Worm (Caenorhabditis elegans) whole organism, L4 larva: ENCODE measurements around the gene hlh-1.

ENCODE experiments used
- F10B5.3 ChIP-seq: sonication (generic microtip); optimal IDR thresholded peaks from 2 replicates; lab custom pipeline; 2016; ENCODE audit warnings: mild to moderate bottlenecking, missing genetic modification characterization, missing compliant biosample characterization
- F49E8.2 ChIP-seq: sonication (generic microtip); optimal IDR thresholded peaks from 2 replicates; lab custom pipeline; 2016; ENCODE audit warnings: missing compliant biosample characterization, mild to moderate bottlenecking, missing genetic modification characterization, borderline replicate concordance
- R02D3.7 ChIP-seq: fragments of 150-350 bp; sonication (generic microtip); optimal IDR thresholded peaks from 3 replicates; lab custom pipeline; 2014; ENCODE audit warnings: missing biosample characterization, missing genetic modification characterization
- T20F7.1 ChIP-seq: fragments of 200-800 bp; sonication (Bioruptor generic); optimal IDR thresholded peaks from 2 replicates; lab custom pipeline; 2018; ENCODE audit warnings: mild to moderate bottlenecking, missing genetic modification characterization, missing compliant biosample characterization
- Y105C5A.15 ChIP-seq: fragments of 200-800 bp; sonication (Bioruptor generic); IDR thresholded peaks from 2 replicates; pipeline ENCODE4 v1.3.6; 2022; ENCODE audit warnings: missing genetic modification characterization, missing compliant biosample characterization
- Y48G9A.11 ChIP-seq: fragments of 200-800 bp; sonication (Bioruptor generic); IDR thresholded peaks from 2 replicates; pipeline ENCODE4 v1.3.6; 2022; ENCODE audit warnings: missing genetic modification reagents, missing genetic modification characterization, missing compliant biosample characterization
- Y5F2A.4 ChIP-seq: fragments of 200-800 bp; sonication (Bioruptor generic); optimal IDR thresholded peaks from 2 replicates; lab custom pipeline; 2018; ENCODE audit warnings: mild to moderate bottlenecking, missing genetic modification characterization, missing compliant biosample characterization
- aha-1 ChIP-seq: fragments of 150-350 bp; peaks from one replicate; lab custom pipeline; 2014; ENCODE audit warnings: missing biosample characterization, missing genetic modification characterization
- aly-2 ChIP-seq: sonication (generic microtip); optimal IDR thresholded peaks from 2 replicates; lab custom pipeline; 2018; ENCODE audit warnings: missing biosample characterization, missing genetic modification characterization
- ama-1 ChIP-seq: fragments of 150-350 bp; optimal IDR thresholded peaks from 2 replicates; lab custom pipeline; 2014; ENCODE audit warnings: inconsistent platforms, mixed read lengths
- attf-4 ChIP-seq: sonication (generic microtip); optimal IDR thresholded peaks from 3 replicates; lab custom pipeline; 2017; ENCODE audit warnings: missing biosample characterization, missing genetic modification characterization
- ceh-20 ChIP-seq: fragments of 200-800 bp; sonication (Bioruptor generic); IDR thresholded peaks from 2 replicates; pipeline ENCODE4 v1.3.6; 2022; ENCODE audit warnings: missing genetic modification reagents, missing genetic modification characterization, missing compliant biosample characterization
- ceh-28 ChIP-seq: fragments of 150-350 bp; optimal IDR thresholded peaks from 2 replicates; lab custom pipeline; 2014; ENCODE audit warnings: missing biosample characterization, missing genetic modification reagents, missing genetic modification characterization
- ceh-62 ChIP-seq: sonication (generic microtip); optimal IDR thresholded peaks from 2 replicates; lab custom pipeline; 2017; ENCODE audit warnings: missing biosample characterization, missing genetic modification characterization
- ctbp-1 ChIP-seq: fragments of 200-800 bp; sonication (Bioruptor generic); IDR thresholded peaks from 2 replicates; pipeline ENCODE4 v1.3.6; 2022; ENCODE audit warnings: missing genetic modification reagents, missing genetic modification characterization, missing compliant biosample characterization
- daf-8 ChIP-seq: fragments of 200-800 bp; sonication (Bioruptor generic); IDR thresholded peaks from 2 replicates; pipeline ENCODE4 v1.3.6; 2022; ENCODE audit warnings: missing genetic modification characterization, missing compliant biosample characterization
- dmd-8 ChIP-seq: fragments of 200-800 bp; sonication (Bioruptor generic); IDR thresholded peaks from 2 replicates; pipeline ENCODE4 v1.3.6; 2022; ENCODE audit warnings: missing genetic modification characterization, missing compliant biosample characterization
- dpl-1 ChIP-seq: fragments of 150-350 bp; optimal IDR thresholded peaks from 2 replicates; lab custom pipeline; 2014; ENCODE audit warnings: missing biosample characterization, missing genetic modification reagents, missing genetic modification characterization
- duxl-1 ChIP-seq: sonication (generic microtip); optimal IDR thresholded peaks from 2 replicates; lab custom pipeline; 2016; ENCODE audit warnings: mild to moderate bottlenecking, missing genetic modification characterization, moderate library complexity, missing compliant biosample characterization; ENCODE audit not compliant: poor library complexity
- dve-1 ChIP-seq: sonication (generic microtip); optimal IDR thresholded peaks from 2 replicates; lab custom pipeline; 2017; ENCODE audit warnings: antibody characterized with exemption, mild to moderate bottlenecking, missing genetic modification characterization, missing compliant biosample characterization; ENCODE audit not compliant: insufficient read depth
- egl-27 ChIP-seq: sonication (generic microtip); optimal IDR thresholded peaks from 3 replicates; lab custom pipeline; 2017; ENCODE audit warnings: missing biosample characterization, missing genetic modification reagents, missing genetic modification characterization
- fos-1 ChIP-seq: fragments of 150-350 bp; optimal IDR thresholded peaks from 2 replicates; lab custom pipeline; 2014; ENCODE audit warnings: missing biosample characterization, missing genetic modification characterization
- hmg-1.1 ChIP-seq: fragments of 200-800 bp; sonication (Bioruptor generic); IDR thresholded peaks from 2 replicates; pipeline ENCODE4 v1.3.6; 2022; ENCODE audit warnings: missing genetic modification reagents, missing genetic modification characterization, missing compliant biosample characterization
- lim-7 ChIP-seq: fragments of 200-800 bp; sonication (Bioruptor generic); IDR thresholded peaks from 2 replicates; pipeline ENCODE4 v1.3.6; 2022; ENCODE audit warnings: missing genetic modification characterization, missing compliant biosample characterization
- lin-29 ChIP-seq: fragments of 200-800 bp; sonication (Bioruptor generic); IDR thresholded peaks from 2 replicates; pipeline ENCODE4 v1.3.6; 2022; ENCODE audit warnings: missing genetic modification reagents, missing genetic modification characterization, missing compliant biosample characterization
- lir-3 ChIP-seq: sonication (generic microtip); optimal IDR thresholded peaks from 2 replicates; lab custom pipeline; 2016; ENCODE audit warnings: mild to moderate bottlenecking, missing genetic modification characterization, missing compliant biosample characterization
- mxl-2 ChIP-seq: fragments of 200-800 bp; sonication (Bioruptor generic); conservative IDR thresholded peaks from 2 replicates; pipeline ENCODE4 v1.3.6; 2022; ENCODE audit warnings: missing genetic modification reagents, missing genetic modification characterization, missing compliant biosample characterization
- mxl-3 ChIP-seq: fragments of 200-800 bp; sonication (Bioruptor generic); optimal IDR thresholded peaks from 2 replicates; lab custom pipeline; 2018; ENCODE audit warnings: mild to moderate bottlenecking, missing genetic modification characterization, missing compliant biosample characterization
- nhr-10 ChIP-seq: fragments of 150-350 bp; optimal IDR thresholded peaks from 2 replicates; lab custom pipeline; 2014; ENCODE audit warnings: missing biosample characterization, missing genetic modification characterization
- nhr-111 ChIP-seq: fragments of 200-800 bp; sonication (Bioruptor generic); optimal IDR thresholded peaks from 2 replicates; lab custom pipeline; 2018; ENCODE audit warnings: mild to moderate bottlenecking, missing genetic modification characterization, missing compliant biosample characterization
- nhr-25 ChIP-seq: sonication (generic microtip); optimal IDR thresholded peaks from 2 replicates; lab custom pipeline; 2017; ENCODE audit warnings: missing genetic modification characterization, mild to moderate bottlenecking, missing compliant biosample characterization, antibody characterized with exemption, moderate library complexity, borderline replicate concordance; ENCODE audit not compliant: insufficient read depth
- nhr-28 ChIP-seq: fragments of 150-350 bp; optimal IDR thresholded peaks from 2 replicates; lab custom pipeline; 2014; ENCODE audit warnings: missing biosample characterization, missing genetic modification characterization
- nhr-41 ChIP-seq: fragments of 200-800 bp; sonication (Bioruptor generic); IDR thresholded peaks from 2 replicates; pipeline ENCODE4 v1.3.6; 2022; ENCODE audit warnings: missing genetic modification reagents, missing genetic modification characterization, missing compliant biosample characterization
- nhr-42 ChIP-seq: fragments of 200-800 bp; sonication (Bioruptor generic); IDR thresholded peaks from 2 replicates; pipeline ENCODE4 v1.3.6; 2022; ENCODE audit warnings: missing genetic modification characterization, missing compliant biosample characterization
- nhr-6 ChIP-seq: fragments of 150-350 bp; optimal IDR thresholded peaks from 2 replicates; lab custom pipeline; 2014; ENCODE audit warnings: missing biosample characterization, missing genetic modification characterization
- pha-4 ChIP-seq, 2 experiments: fragments of 150-350 bp in 1 of 2; fragments of 200-800 bp in 1 of 2; sonication (Bioruptor generic) in 1 of 2; IDR thresholded peaks in 1 of 2; optimal IDR thresholded peaks in 1 of 2; 2 replicates each; pipeline versions ENCODE4 v1.3.6 to Lab custom; 2014 to 2022; ENCODE audit warnings: missing genetic modification characterization in 2 of 2, missing genetic modification reagents in 2 of 2, missing biosample characterization in 1 of 2, missing compliant biosample characterization in 1 of 2
- php-3 ChIP-seq: fragments of 200-800 bp; sonication (Bioruptor generic); IDR thresholded peaks from 2 replicates; pipeline ENCODE4 v1.3.6; 2022; ENCODE audit warnings: missing genetic modification reagents, missing genetic modification characterization, missing compliant biosample characterization
- pqm-1 ChIP-seq: sonication (generic microtip); optimal IDR thresholded peaks from 2 replicates; lab custom pipeline; 2017; ENCODE audit warnings: missing biosample characterization, missing genetic modification characterization
- spr-1 ChIP-seq: sonication (generic microtip); optimal IDR thresholded peaks from 2 replicates; lab custom pipeline; 2016; ENCODE audit warnings: mild to moderate bottlenecking, missing genetic modification characterization, missing compliant biosample characterization
- spr-3 ChIP-seq: fragments of 200-800 bp; sonication (Bioruptor generic); optimal IDR thresholded peaks from 2 replicates; lab custom pipeline; 2018; ENCODE audit warnings: mild to moderate bottlenecking, missing genetic modification characterization, missing compliant biosample characterization
- tag-97 ChIP-seq: fragments of 200-800 bp; sonication (Bioruptor generic); IDR thresholded peaks from 2 replicates; pipeline ENCODE4 v1.3.6; 2022; ENCODE audit warnings: missing genetic modification characterization, missing compliant biosample characterization
- zfp-2 ChIP-seq: sonication (generic microtip); optimal IDR thresholded peaks from 2 replicates; lab custom pipeline; 2016; ENCODE audit warnings: mild to moderate bottlenecking, missing genetic modification characterization, missing compliant biosample characterization
- zfp-3 ChIP-seq: fragments of 200-800 bp; sonication (Bioruptor generic); conservative IDR thresholded peaks from 2 replicates; pipeline ENCODE4 v1.3.6; 2022; ENCODE audit warnings: missing genetic modification reagents, missing genetic modification characterization, missing compliant biosample characterization
- ztf-11 ChIP-seq: fragments of 150-350 bp; optimal IDR thresholded peaks from 2 replicates; lab custom pipeline; 2014; ENCODE audit warnings: missing biosample characterization, missing genetic modification characterization

Gene hlh-1

DNA sequence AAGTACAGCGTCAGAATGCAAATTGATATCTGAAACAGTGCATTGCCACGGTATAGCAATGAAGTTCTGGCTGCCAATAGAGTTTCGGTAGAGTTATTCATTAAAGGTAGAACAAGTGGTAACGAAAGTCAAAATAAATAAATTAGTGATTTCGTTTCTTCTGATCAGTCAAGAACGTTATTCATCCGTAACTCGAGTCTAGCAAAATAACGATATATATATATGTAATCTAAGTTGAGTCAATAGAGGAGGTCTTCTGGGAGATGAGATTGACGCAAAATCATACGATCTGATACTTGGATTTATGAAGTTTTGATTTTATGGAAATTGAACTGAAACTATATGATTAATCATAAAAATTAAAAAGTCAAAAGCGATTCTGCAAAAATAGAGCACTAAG, 9.4 kb downstream of the hlh-1 start, which contains the start of gene sra-35:
Gene sra-35 (minus strand): TSS at position 101 of the 400 bp plus-strand sequence.
- TF ChIP-seq nhr-25 (tag; lab: Kevin White, UChicago) (no peak), ctbp-1 (GFP tag; lab: Robert Waterston, UW) (no peak), fos-1 (tag; lab: Kevin White, UChicago) (no peak), ceh-20 (GFP tag; lab: Robert Waterston, UW) (no peak), attf-4 (tag; lab: Kevin White, UChicago) (no peak), ceh-28 (no peak), lir-3 (tag; lab: Kevin White, UChicago) (no peak), dve-1 (tag; lab: Kevin White, UChicago) (no peak), nhr-42 (GFP tag; lab: Robert Waterston, UW) (no peak), pqm-1 (no peak), spr-3 (GFP tag; lab: Kevin White, UChicago) (no peak), nhr-28 (tag; lab: Kevin White, UChicago) (no peak), lim-7 (GFP tag; lab: Robert Waterston, UW) (no peak)

DNA sequence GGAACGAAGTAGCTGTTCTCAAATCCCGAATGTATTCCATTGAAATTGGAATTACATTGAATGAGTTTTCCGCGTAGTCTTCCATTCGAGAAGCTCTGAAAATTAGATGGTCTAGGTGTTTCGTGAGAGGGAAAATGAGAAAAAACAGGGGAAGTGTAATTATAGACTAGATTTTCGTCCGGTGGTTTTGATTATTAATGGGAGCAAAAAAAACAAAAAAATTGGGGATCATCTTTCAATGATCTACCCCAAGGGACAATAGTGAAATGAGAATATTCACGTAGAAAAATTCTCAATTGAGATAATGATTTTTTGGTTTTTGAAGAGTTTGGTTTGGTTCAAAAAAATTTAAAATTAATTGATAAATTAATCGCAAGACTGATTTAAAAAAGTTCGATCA, 13.5 kb downstream of the hlh-1 start, which contains the start of gene sra-32:
Gene sra-32 (minus strand): TSS at position 101 of the 400 bp plus-strand sequence.
- no peak for TF ChIP-seq mxl-3 (GFP tag; lab: Kevin White, UChicago)
- TF ChIP-seq fos-1 (tag; lab: Kevin White, UChicago), result no peak
- no peak for TF ChIP-seq aly-2 (tag; lab: Kevin White, UChicago)
- no peak for TF ChIP-seq nhr-6 (tag; lab: Kevin White, UChicago)
- no peak for TF ChIP-seq lin-29 (GFP tag; lab: Robert Waterston, UW)
- TF ChIP-seq Y5F2A.4 (GFP tag; lab: Kevin White, UChicago), result no peak
- no peak for TF ChIP-seq spr-3 (GFP tag; lab: Kevin White, UChicago)
- no peak for TF ChIP-seq ceh-62
- TF ChIP-seq F10B5.3 (tag; lab: Kevin White, UChicago), result no peak
- TF ChIP-seq attf-4 (tag; lab: Kevin White, UChicago), result no peak
- no peak for TF ChIP-seq dmd-8 (GFP tag; lab: Robert Waterston, UW)
- TF ChIP-seq Y48G9A.11, result no peak
- TF ChIP-seq zfp-3, result no peak

DNA sequence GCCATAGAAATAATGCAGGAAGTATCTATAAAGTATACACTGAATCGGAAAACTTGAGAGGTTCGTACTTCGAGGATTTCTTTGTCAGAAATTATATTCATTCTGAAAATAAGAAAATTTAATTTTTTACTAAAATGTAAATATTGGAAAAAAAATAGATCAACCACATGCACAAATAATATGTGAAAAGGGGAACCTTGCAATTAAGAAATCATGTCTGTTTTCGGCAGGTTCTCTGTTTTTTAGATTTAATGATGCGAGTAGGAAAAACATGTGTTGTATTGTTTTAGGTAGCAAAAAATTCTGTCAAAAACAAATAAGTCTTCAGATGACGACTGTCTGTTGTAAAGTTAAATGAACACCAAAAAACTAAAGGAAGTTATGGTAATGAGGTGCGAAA, 18.8 kb downstream of the hlh-1 start, which contains the start of gene sra-33:
Gene sra-33 (minus strand): TSS at position 101 of the 400 bp plus-strand sequence.
- TF ChIP-seq nhr-10 (tag; lab: Kevin White, UChicago) (no peak), ceh-62 (no peak), ceh-20 (GFP tag; lab: Robert Waterston, UW) (no peak), hmg-1.1 (GFP tag; lab: Robert Waterston, UW) (no peak), aha-1 (tag; lab: Kevin White, UChicago) (no peak), tag-97 (GFP tag; lab: Robert Waterston, UW) (no peak), F49E8.2 (tag; lab: Kevin White, UChicago) (no peak), mxl-2 (no peak)

DNA sequence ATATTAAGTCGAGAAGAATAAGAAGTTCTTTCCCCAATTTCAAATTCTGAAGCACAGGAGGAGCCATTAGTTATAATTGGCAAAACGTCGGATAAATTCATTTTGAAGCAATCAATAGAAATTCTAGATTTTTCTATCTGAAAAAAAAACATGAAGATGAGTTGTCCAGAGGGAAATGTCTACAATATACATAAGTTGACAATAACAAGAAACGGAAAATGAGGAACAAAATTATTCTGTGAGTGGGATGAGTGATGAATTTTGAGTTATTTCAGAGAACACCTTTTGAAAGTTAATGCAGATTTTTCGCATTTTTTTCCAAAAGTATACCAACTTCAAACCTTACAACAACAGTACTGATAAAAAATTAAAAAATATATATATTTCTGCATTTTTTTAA, 22.3 kb downstream of the hlh-1 start, which contains the start of gene sra-36:
Gene sra-36 (minus strand): TSS at position 101 of the 400 bp plus-strand sequence.
- no peak for TF ChIP-seq lin-29 (GFP tag; lab: Robert Waterston, UW)
- TF ChIP-seq dpl-1 (GFP tag; lab: Kevin White, UChicago), result no peak
- TF ChIP-seq R02D3.7 (tag; lab: Kevin White, UChicago), result no peak
- TF ChIP-seq pha-4 (GFP tag; IDR thresholded peaks at IDR 0.05; lab: Robert Waterston, UW), result no peak
- no peak for TF ChIP-seq pha-4 (tag; optimal IDR thresholded peaks at IDR 0.05; lab: Kevin White, UChicago)
- TF ChIP-seq ztf-11 (tag; lab: Kevin White, UChicago), result no peak
- no peak for TF ChIP-seq mxl-2
- TF ChIP-seq pqm-1, result no peak
- TF ChIP-seq zfp-2 (tag; lab: Kevin White, UChicago), result no peak
- no peak for TF ChIP-seq nhr-111 (GFP tag; lab: Kevin White, UChicago)
- TF ChIP-seq duxl-1 (tag; lab: Kevin White, UChicago), result no peak
- no peak for TF ChIP-seq ama-1 (lab: Kevin White, UChicago)
- no peak for TF ChIP-seq spr-1 (tag; lab: Kevin White, UChicago)
- no peak for TF ChIP-seq php-3 (GFP tag; lab: Robert Waterston, UW)
- no peak for TF ChIP-seq egl-27
- TF ChIP-seq T20F7.1 (GFP tag; lab: Kevin White, UChicago), result no peak
- TF ChIP-seq nhr-41 (GFP tag; lab: Robert Waterston, UW), result no peak
- TF ChIP-seq Y105C5A.15 (GFP tag; lab: Robert Waterston, UW), result no peak
- TF ChIP-seq daf-8 (GFP tag; lab: Robert Waterston, UW), result no peak
- no peak for TF ChIP-seq F49E8.2 (tag; lab: Kevin White, UChicago)
